Worm (Caenorhabditis elegans) whole organism, midembryonic: ENCODE results near the gene ace-1.

Experiments used
- cog-1 ChIP-seq: sonication (generic microtip); optimal IDR thresholded peaks from 2 replicates; lab custom pipeline; 2016; ENCODE audit warnings: missing genetic modification characterization, missing compliant biosample characterization
- flt-1 ChIP-seq: fragments of 200-800 bp; sonication (Bioruptor generic); IDR thresholded peaks from 2 replicates; pipeline ENCODE4 v1.3.6; 2022; ENCODE audit warnings: missing genetic modification characterization, missing compliant biosample characterization
- klf-2 ChIP-seq: fragments of 200-800 bp; sonication (Bioruptor generic); conservative IDR thresholded peaks from 2 replicates; pipeline ENCODE4 v1.3.6; 2022; ENCODE audit warnings: missing genetic modification reagents, missing genetic modification characterization, missing compliant biosample characterization
- med-1 ChIP-seq: sonication (generic microtip); optimal IDR thresholded peaks from 2 replicates; lab custom pipeline; 2017; ENCODE audit warnings: missing genetic modification characterization, mild to moderate bottlenecking, missing compliant biosample characterization, antibody characterized with exemption, missing genetic modification reagents; ENCODE audit not compliant: insufficient read depth
- ref-1 ChIP-seq: fragments of 200-800 bp; sonication (Bioruptor generic); conservative IDR thresholded peaks from 2 replicates; pipeline ENCODE4 v1.3.6; 2022; ENCODE audit warnings: missing genetic modification reagents, missing genetic modification characterization, missing compliant biosample characterization
- tab-1 ChIP-seq: fragments of 200-800 bp; sonication (Bioruptor generic); IDR thresholded peaks from 2 replicates; pipeline ENCODE4 v1.3.6; 2022; ENCODE audit warnings: missing genetic modification characterization, missing compliant biosample characterization
- ztf-23 ChIP-seq: fragments of 200-800 bp; sonication (Bioruptor generic); IDR thresholded peaks from 2 replicates; pipeline ENCODE4 v1.3.6; 2022; ENCODE audit warnings: missing genetic modification reagents, missing genetic modification characterization, missing compliant biosample characterization
- ztf-29 ChIP-seq: fragments of 200-800 bp; sonication (Bioruptor generic); IDR thresholded peaks from 2 replicates; pipeline ENCODE4 v1.3.6; 2022; ENCODE audit warnings: missing genetic modification reagents, missing genetic modification characterization, missing compliant biosample characterization

ce11 chrX:16413208-16413995 lies 46.3 kb downstream of the ace-1 start:
- no peak for TF ChIP-seq tab-1
- no peak for TF ChIP-seq med-1 (GFP tag; lab: Kevin White, UChicago)
- no peak for TF ChIP-seq ztf-29 (GFP tag; lab: Robert Waterston, UW)
- no peak for TF ChIP-seq klf-2 (GFP tag; lab: Robert Waterston, UW)
- no peak for TF ChIP-seq flt-1 (GFP tag; lab: Robert Waterston, UW)
- TF ChIP-seq ref-1 = no peak
- no peak for TF ChIP-seq ztf-23 (GFP tag; lab: Robert Waterston, UW)
- no peak for TF ChIP-seq cog-1
